Fruit fly (Drosophila melanogaster) whole organism: ENCODE data around the gene hang.

ENCODE experiments used
- Dll ChIP-seq: fragments of >200 bp; optimal IDR thresholded peaks from 2 replicates; lab custom pipeline; 2017
- EcR ChIP-seq, 2 experiments: fragments of >200 bp; optimal IDR thresholded peaks; 2 replicates each; lab custom pipeline; 2017; ENCODE audit warnings: missing biosample characterization in 2 of 2, missing genetic modification characterization in 2 of 2, missing genetic modification reagents in 2 of 2
- pan ChIP-seq: fragments of >200 bp; optimal IDR thresholded peaks from 2 replicates; lab custom pipeline; 2017
- psq ChIP-seq: fragments of >200 bp; optimal IDR thresholded peaks from 2 replicates; lab custom pipeline; 2017

DNA sequence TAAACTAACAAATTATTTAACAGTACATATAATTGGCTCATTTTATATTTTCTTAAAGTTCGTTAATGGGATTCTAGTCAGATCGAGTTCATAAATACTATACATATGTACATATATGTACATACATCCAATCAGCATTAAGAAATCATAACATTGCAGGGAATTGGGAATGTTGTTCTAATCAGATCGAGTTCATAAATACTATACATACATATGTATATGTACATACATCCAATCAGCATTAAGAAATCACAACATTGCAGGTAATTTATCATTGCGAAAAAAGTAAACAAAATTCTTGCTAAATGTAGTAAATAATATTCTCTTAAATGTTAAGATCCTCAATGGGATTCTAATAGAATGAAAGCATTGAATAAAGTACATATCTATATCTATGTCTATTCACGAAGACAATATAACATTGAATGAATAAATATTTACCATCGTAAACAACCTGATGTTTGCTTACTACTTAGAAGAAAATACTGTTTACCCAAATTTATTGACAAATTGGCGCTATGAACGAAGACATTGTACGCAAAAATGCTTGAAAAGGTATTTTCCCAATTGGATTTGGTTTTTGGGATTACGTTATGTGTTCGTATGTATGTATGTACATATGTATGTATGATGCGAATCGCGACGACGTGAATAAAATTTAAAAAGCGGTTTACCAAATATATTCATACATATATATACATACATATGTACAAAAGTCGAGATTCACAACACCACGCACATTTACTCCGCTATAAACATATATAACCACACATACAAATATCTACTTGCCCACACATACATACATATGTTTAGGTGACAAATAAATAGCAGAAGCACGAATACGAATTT lies 38.7 kb upstream of the hang start:
- TF ChIP-seq EcR (GFP tag; optimal IDR thresholded peaks at IDR 0.05; lab: Kevin White, UChicago) (no peak), psq (lab: Kevin White, UChicago) (no peak), Dll (no peak), pan (lab: Kevin White, UChicago) (no peak)
